Fruit fly (Drosophila melanogaster) whole organism, embryonic: ENCODE results near the gene CG14535.

Experiments
- Bteb2 ChIP-seq: fragments of 200-800 bp; sonication (Bioruptor generic); optimal IDR thresholded peaks from 2 replicates; lab custom pipeline; 2016; ENCODE audit warnings: missing biosample characterization, missing genetic modification characterization
- CG10366 ChIP-seq: fragments of 200-800 bp; sonication (Bioruptor generic); IDR thresholded peaks from 2 replicates; pipeline ENCODE4 v1.3.6; 2022; ENCODE audit warnings: missing biosample characterization, missing genetic modification characterization
- CG11085 ChIP-seq: fragments of 200-800 bp; sonication (Bioruptor generic); IDR thresholded peaks from 2 replicates; pipeline ENCODE4 v1.3.6; 2022; ENCODE audit warnings: missing biosample characterization, missing genetic modification characterization
- CG12769 ChIP-seq: fragments of 200-800 bp; sonication (Bioruptor generic); optimal IDR thresholded peaks from 2 replicates; lab custom pipeline; 2019; ENCODE audit warnings: missing biosample characterization, mild to moderate bottlenecking, missing genetic modification characterization, moderate library complexity
- CG14014 ChIP-seq: fragments of 200-800 bp; sonication (Bioruptor generic); IDR thresholded peaks from 2 replicates; pipeline ENCODE4 v1.3.6; 2022; ENCODE audit warnings: missing biosample characterization, missing genetic modification characterization
- CG15514 ChIP-seq: fragments of 200-800 bp; sonication (Bioruptor generic); optimal IDR thresholded peaks from 3 replicates; lab custom pipeline; 2017; ENCODE audit warnings: missing biosample characterization, missing genetic modification characterization, mild to moderate bottlenecking, moderate library complexity, missing genetic modification reagents
- CG17186 ChIP-seq: fragments of 200-800 bp; sonication (Bioruptor generic); optimal IDR thresholded peaks from 3 replicates; lab custom pipeline; 2017; ENCODE audit warnings: missing biosample characterization, missing genetic modification reagents, missing genetic modification characterization
- CG17802 ChIP-seq: fragments of 200-800 bp; sonication (Bioruptor generic); optimal IDR thresholded peaks from 2 replicates; lab custom pipeline; 2018; ENCODE audit warnings: missing biosample characterization, mild to moderate bottlenecking, missing genetic modification characterization, moderate library complexity
- CG32532 ChIP-seq: fragments of 200-800 bp; sonication (Bioruptor generic); IDR thresholded peaks from 2 replicates; pipeline ENCODE4 v1.3.6; 2022; ENCODE audit warnings: missing biosample characterization, missing genetic modification characterization
- CG3281 ChIP-seq: fragments of 200-800 bp; sonication (Bioruptor generic); optimal IDR thresholded peaks from 3 replicates; lab custom pipeline; 2017; ENCODE audit warnings: missing biosample characterization, mild to moderate bottlenecking, missing genetic modification characterization
- CG6813 ChIP-seq: fragments of 200-800 bp; sonication (Bioruptor generic); optimal IDR thresholded peaks from 2 replicates; lab custom pipeline; 2017; ENCODE audit warnings: missing biosample characterization, missing genetic modification characterization, mild to moderate bottlenecking, moderate library complexity, missing genetic modification reagents
- CG7839 ChIP-seq: fragments of 200-800 bp; sonication (Bioruptor generic); optimal IDR thresholded peaks from 3 replicates; lab custom pipeline; 2018; ENCODE audit warnings: missing biosample characterization, mild to moderate bottlenecking, missing genetic modification characterization, moderate library complexity
- CG8290 ChIP-seq, 3 experiments: fragments of 200-800 bp; sonication (Bioruptor generic); optimal IDR thresholded peaks; 2 replicates each; lab custom pipeline; 2016 to 2019; ENCODE audit warnings: missing biosample characterization in 3 of 3, missing genetic modification characterization in 3 of 3, mild to moderate bottlenecking in 2 of 3, moderate library complexity in 1 of 3
- CkIIα-i1 ChIP-seq: fragments of 200-800 bp; sonication (Bioruptor generic); IDR thresholded peaks from 2 replicates; pipeline ENCODE4 v1.3.6; 2022; ENCODE audit warnings: missing biosample characterization, missing genetic modification characterization
- Dll ChIP-seq: fragments of 200-800 bp; sonication (Bioruptor generic); IDR thresholded peaks from 4 replicates; pipeline ENCODE4 v1.3.6; 2022; ENCODE audit warnings: missing biosample characterization, missing genetic modification characterization; ENCODE audit not compliant: partially characterized antibody
- E2f2 ChIP-seq: fragments of 200-800 bp; sonication (Bioruptor generic); IDR thresholded peaks from 2 replicates; pipeline ENCODE4 v1.3.6; 2022; ENCODE audit warnings: missing biosample characterization, missing genetic modification characterization
- ERR ChIP-seq: fragments of 200-800 bp; sonication (Bioruptor generic); optimal IDR thresholded peaks from 2 replicates; lab custom pipeline; 2016; ENCODE audit warnings: missing biosample characterization, missing genetic modification characterization
- Ets65A ChIP-seq: fragments of 200-800 bp; sonication (Bioruptor generic); peaks from one replicate; lab custom pipeline; 2016; ENCODE audit warnings: missing biosample characterization, missing genetic modification characterization
- Nf-YA ChIP-seq: fragments of 200-800 bp; sonication (Bioruptor generic); IDR thresholded peaks from 2 replicates; pipeline ENCODE4 v1.3.6; 2022; ENCODE audit warnings: missing biosample characterization, missing genetic modification characterization
- Nf-YC ChIP-seq: fragments of 200-800 bp; optimal IDR thresholded peaks from 3 replicates; lab custom pipeline; 2019; ENCODE audit warnings: missing biosample characterization, mild to moderate bottlenecking, missing genetic modification characterization, moderate library complexity
- Ravus ChIP-seq: fragments of 200-800 bp; sonication (Bioruptor generic); IDR thresholded peaks from 2 replicates; pipeline ENCODE4 v1.3.6; 2022; ENCODE audit warnings: missing biosample characterization, missing genetic modification characterization
- Scr ChIP-seq: fragments of 200-800 bp; sonication (Bioruptor generic); IDR thresholded peaks from 2 replicates; pipeline ENCODE4 v1.3.6; 2022; ENCODE audit warnings: missing biosample characterization, missing genetic modification characterization; ENCODE audit not compliant: partially characterized antibody
- Sry-β ChIP-seq: fragments of 200-800 bp; sonication (Bioruptor generic); optimal IDR thresholded peaks from 2 replicates; lab custom pipeline; 2018; ENCODE audit warnings: missing biosample characterization, mild to moderate bottlenecking, missing genetic modification characterization, moderate library complexity
- Xrp1 ChIP-seq: fragments of 200-800 bp; sonication (Bioruptor generic); IDR thresholded peaks from 2 replicates; pipeline ENCODE4 v1.3.6; 2022; ENCODE audit warnings: missing biosample characterization, missing genetic modification characterization
- ab ChIP-seq: fragments of 200-800 bp; sonication (Bioruptor generic); optimal IDR thresholded peaks from 2 replicates; lab custom pipeline; 2016; ENCODE audit warnings: missing biosample characterization, missing genetic modification characterization
- bcd ChIP-seq: fragments of 200-800 bp; sonication (Bioruptor generic); optimal IDR thresholded peaks from 2 replicates; lab custom pipeline; 2017; ENCODE audit warnings: missing biosample characterization, mild to moderate bottlenecking, missing genetic modification characterization
- cg ChIP-seq: fragments of 200-800 bp; sonication (Bioruptor generic); optimal IDR thresholded peaks from 3 replicates; lab custom pipeline; 2019; ENCODE audit warnings: missing biosample characterization, mild to moderate bottlenecking, missing genetic modification characterization, moderate library complexity
- chinmo ChIP-seq: fragments of 200-800 bp; sonication (Bioruptor generic); IDR thresholded peaks from 4 replicates; pipeline ENCODE4 v1.3.6; 2022; ENCODE audit warnings: missing biosample characterization, missing genetic modification characterization; ENCODE audit not compliant: partially characterized antibody
- disco-r ChIP-seq: fragments of 200-800 bp; sonication (Bioruptor generic); optimal IDR thresholded peaks from 2 replicates; lab custom pipeline; 2016; ENCODE audit warnings: missing biosample characterization, missing genetic modification characterization
- ems ChIP-seq: fragments of 200-800 bp; sonication (Bioruptor generic); optimal IDR thresholded peaks from 3 replicates; lab custom pipeline; 2016; ENCODE audit warnings: missing biosample characterization, missing genetic modification characterization
- eve ChIP-seq, 2 experiments: fragments of >200 bp; optimal IDR thresholded peaks; 2 replicates each; lab custom pipeline; 2017; ENCODE audit warnings: missing biosample characterization in 2 of 2, missing genetic modification characterization in 2 of 2
- exex ChIP-seq: fragments of 200-800 bp; sonication (Bioruptor generic); optimal IDR thresholded peaks from 4 replicates; lab custom pipeline; 2018; ENCODE audit warnings: missing biosample characterization, mild to moderate bottlenecking, missing genetic modification characterization, moderate library complexity
- gsb ChIP-seq: fragments of 200-800 bp; sonication (Bioruptor generic); IDR thresholded peaks from 2 replicates; pipeline ENCODE4 v1.3.6; 2022; ENCODE audit warnings: missing biosample characterization, missing genetic modification characterization
- her ChIP-seq: fragments of 200-800 bp; sonication (Bioruptor generic); optimal IDR thresholded peaks from 2 replicates; lab custom pipeline; 2016; ENCODE audit warnings: missing biosample characterization, missing genetic modification characterization
- ind ChIP-seq: fragments of 200-800 bp; sonication (Bioruptor generic); optimal IDR thresholded peaks from 3 replicates; lab custom pipeline; 2016; ENCODE audit warnings: missing biosample characterization, missing genetic modification characterization
- insv ChIP-seq, 2 experiments: fragments of 200-800 bp; sonication (Bioruptor generic); optimal IDR thresholded peaks; 3 replicates each; lab custom pipeline; 2016 to 2018; ENCODE audit warnings: missing biosample characterization in 2 of 2, missing genetic modification characterization in 2 of 2
- kay ChIP-seq: fragments of 200-800 bp; sonication (Bioruptor generic); optimal IDR thresholded peaks from 2 replicates; lab custom pipeline; 2016; ENCODE audit warnings: missing biosample characterization, missing genetic modification characterization
- kni ChIP-seq: fragments of 200-800 bp; sonication (Bioruptor generic); optimal IDR thresholded peaks from 3 replicates; lab custom pipeline; 2017; ENCODE audit warnings: mild to moderate bottlenecking, missing biosample characterization, missing genetic modification reagents, missing genetic modification characterization
- mirr ChIP-seq: fragments of 200-800 bp; sonication (Bioruptor generic); optimal IDR thresholded peaks from 3 replicates; lab custom pipeline; 2018; ENCODE audit warnings: missing biosample characterization, mild to moderate bottlenecking, missing genetic modification characterization
- peb ChIP-seq: fragments of 200-800 bp; sonication (Bioruptor generic); IDR thresholded peaks from 2 replicates; pipeline ENCODE4 v1.3.6; 2022; ENCODE audit warnings: missing biosample characterization, missing genetic modification characterization
- pho ChIP-seq: fragments of 200-800 bp; sonication (Bioruptor generic); optimal IDR thresholded peaks from 2 replicates; lab custom pipeline; 2016; ENCODE audit warnings: missing biosample characterization, missing genetic modification characterization
- ranshi ChIP-seq: fragments of 200-800 bp; sonication (Bioruptor generic); IDR thresholded peaks from 2 replicates; pipeline ENCODE4 v1.3.6; 2022; ENCODE audit warnings: missing biosample characterization, missing genetic modification characterization
- so ChIP-seq: fragments of 200-800 bp; sonication (Bioruptor generic); IDR thresholded peaks from 3 replicates; pipeline ENCODE4 v1.3.6; 2022; ENCODE audit warnings: missing biosample characterization, missing genetic modification characterization
- sqz ChIP-seq: fragments of 200-800 bp; sonication (Bioruptor generic); optimal IDR thresholded peaks from 3 replicates; lab custom pipeline; 2018; ENCODE audit warnings: missing biosample characterization, mild to moderate bottlenecking, missing genetic modification characterization
- stc ChIP-seq: fragments of 200-800 bp; sonication (Bioruptor generic); IDR thresholded peaks from 2 replicates; pipeline ENCODE4 v1.3.6; 2022; ENCODE audit warnings: missing biosample characterization, missing genetic modification characterization
- unc-4 ChIP-seq: fragments of 200-800 bp; sonication (Bioruptor generic); IDR thresholded peaks from 2 replicates; pipeline ENCODE4 v1.3.6; 2022; ENCODE audit warnings: missing biosample characterization, missing genetic modification characterization; ENCODE audit not compliant: partially characterized antibody
- zfh1 ChIP-seq: fragments of 200-800 bp; sonication (Bioruptor generic); IDR thresholded peaks from 3 replicates; pipeline ENCODE4 v1.3.6; 2022; ENCODE audit warnings: missing biosample characterization, missing genetic modification characterization

Gene CG14535

dm6 chr2L:7809699-7810088 is 45.6 kb downstream of the CG14535 start (continued):
- peak; percentile 92 for TF ChIP-seq cg (GFP tag; lab: Kevin White, UChicago)
- TF ChIP-seq CG8290 (GFP tag; optimal IDR thresholded peaks at IDR 0.05; lab: Kevin White, UChicago): no peak
- TF ChIP-seq CG8290 (tag; optimal IDR thresholded peaks at IDR 0.05; lab: Kevin White, UChicago): peak in 1 of 2 experiments; percentile 49
- peak; percentile 5 for TF ChIP-seq her (GFP tag; lab: Kevin White, UChicago)
- TF ChIP-seq CG15514 (GFP tag; lab: Kevin White, UChicago): peak; percentile 31
- peak; percentile 99; the same call in 3 of the 4 replicates for TF ChIP-seq chinmo (GFP tag; lab: Robert Waterston, UW)
- peak; percentile 15 for TF ChIP-seq Nf-YC
- peak; percentile 8 for TF ChIP-seq ERR (GFP tag; lab: Kevin White, UChicago)
- no peak for TF ChIP-seq CG17186 (GFP tag; lab: Kevin White, UChicago)
- peak; percentile 19; the same call in 1 of the 2 replicates for TF ChIP-seq CG14014 (GFP tag; lab: Robert Waterston, UW)
- peak; percentile 17; the same call in 1 of the 2 replicates for TF ChIP-seq ranshi (GFP tag; lab: Robert Waterston, UW)
- no peak for TF ChIP-seq bcd
- peak; percentile 14 for TF ChIP-seq kay (GFP tag; lab: Kevin White, UChicago)
- TF ChIP-seq Xrp1 (GFP tag; lab: Robert Waterston, UW): no peak
- no peak for TF ChIP-seq CkIIα-i1
- TF ChIP-seq Ets65A (GFP tag; lab: Kevin White, UChicago): no peak
- peak; percentile 22 for TF ChIP-seq pho (GFP tag; lab: Kevin White, UChicago)
- TF ChIP-seq unc-4: peak; percentile 17; the same call in 1 of the 2 replicates
- TF ChIP-seq Dll (GFP tag; lab: Robert Waterston, UW): peak; percentile 34; the same call in 1 of the 4 replicates
- TF ChIP-seq Ravus (GFP tag; lab: Robert Waterston, UW): no peak
- no peak for TF ChIP-seq ab (GFP tag; lab: Kevin White, UChicago)

- 0 out of 2 replicates have a peak, but pooled peaks have one; percentile 28 for TF ChIP-seq CG32532 (GFP tag; lab: Robert Waterston, UW)
- TF ChIP-seq CG8290 (GFP tag; optimal IDR thresholded peaks at IDR 0.05; lab: Kevin White, UChicago): no peak
- TF ChIP-seq CG8290 (tag; optimal IDR thresholded peaks at IDR 0.05; lab: Kevin White, UChicago): peak in 1 of 2 experiments; percentile 27
- TF ChIP-seq Sry-β (GFP tag; lab: Kevin White, UChicago): no peak
- no peak for TF ChIP-seq CG7839 (tag; lab: Kevin White, UChicago)
- 0 out of 3 replicates have a peak, but pooled peaks have one; percentile 3 for TF ChIP-seq zfh1
- TF ChIP-seq kni (GFP tag; lab: Kevin White, UChicago): no peak
- no peak for TF ChIP-seq CG10366 (GFP tag; lab: Robert Waterston, UW)
- no peak for TF ChIP-seq ab (GFP tag; lab: Kevin White, UChicago)
- no peak for TF ChIP-seq ind (GFP tag; lab: Kevin White, UChicago)
- TF ChIP-seq CG6813: no peak
- peak; percentile 9; the same call in 1 of the 2 replicates for TF ChIP-seq stc (GFP tag; lab: Robert Waterston, UW)
- TF ChIP-seq peb: no peak
- TF ChIP-seq sqz (GFP tag; lab: Kevin White, UChicago): peak; percentile 94
- TF ChIP-seq insv (GFP tag; optimal IDR thresholded peaks at IDR 0.05; lab: Kevin White, UChicago): peak in 1 of 2 experiments; percentile 60
- TF ChIP-seq Scr (GFP tag; lab: Robert Waterston, UW): no peak
- no peak for TF ChIP-seq CG3281 (GFP tag; lab: Kevin White, UChicago)
- TF ChIP-seq eve (GFP tag; optimal IDR thresholded peaks at IDR 0.05; lab: Kevin White, UChicago): peak in 1 of 2 experiments; percentile 78
- 0 out of 2 replicates have a peak, but pooled peaks have one; percentile 31 for TF ChIP-seq Nf-YA (GFP tag; lab: Robert Waterston, UW)
- TF ChIP-seq CG11085: no peak
- TF ChIP-seq mirr (GFP tag; lab: Kevin White, UChicago): peak; percentile 58
- TF ChIP-seq CG17802 (tag; lab: Kevin White, UChicago): no peak
- no peak for TF ChIP-seq gsb (GFP tag; lab: Robert Waterston, UW)
- TF ChIP-seq disco-r: no peak
- peak; percentile 21; the same call in 1 of the 3 replicates for TF ChIP-seq so
- TF ChIP-seq CG12769 (tag; lab: Kevin White, UChicago): peak; percentile 13
- peak; percentile 22; the same call in 1 of the 2 replicates for TF ChIP-seq E2f2 (GFP tag; lab: Robert Waterston, UW)
- no peak for TF ChIP-seq Bteb2 (GFP tag; lab: Kevin White, UChicago)
- peak; percentile 49 for TF ChIP-seq exex
- no peak for TF ChIP-seq ems (GFP tag; lab: Kevin White, UChicago)
These were observed 46.2 kb downstream of the CG14535 start for dm6 chr2L:7808886-7809698.
